Fruit fly (Drosophila melanogaster): Measurements from ENCODE around the gene RFeSP.

The RFeSP gene

dm6 chr2L:1613748-1614365 is at the start of gene RFeSP (continued):
- TF ChIP-seq Sry-δ (GFP tag; optimal IDR thresholded peaks at IDR 0.05) (peak; percentile 44), fd102C (GFP tag; optimal IDR thresholded peaks at IDR 0.05) (no peak), Asciz (GFP tag; optimal IDR thresholded peaks at IDR 0.05) (no peak), CG14050 (GFP tag; IDR thresholded peaks at IDR 0.05) (no peak), CG8944 (GFP tag; optimal IDR thresholded peaks at IDR 0.05) (no peak), CkIIα-i1 (GFP tag; IDR thresholded peaks at IDR 0.05) (no peak), Ada2b (GFP tag; IDR thresholded peaks at IDR 0.05) (no peak), CG7271 (tag; optimal IDR thresholded peaks at IDR 0.05) (no peak), sqz (GFP tag; optimal IDR thresholded peaks at IDR 0.05) (no peak), btn (GFP tag; optimal IDR thresholded peaks at IDR 0.05) (no peak), Taf1 (GFP tag; IDR thresholded peaks at IDR 0.05) (no peak), PHDP (tag; optimal IDR thresholded peaks at IDR 0.05) (no peak), CG15011 (GFP tag; optimal IDR thresholded peaks at IDR 0.05) (no peak), fru (optimal IDR thresholded peaks at IDR 0.05) (no peak), CG4424 (GFP tag; optimal IDR thresholded peaks at IDR 0.05) (no peak), lbe (GFP tag; optimal IDR thresholded peaks at IDR 0.05) (no peak), CG6254 (GFP tag; optimal IDR thresholded peaks at IDR 0.05) (no peak), CG33213 (GFP tag; optimal IDR thresholded peaks at IDR 0.05) (peak; percentile 89), stwl (tag; optimal IDR thresholded peaks at IDR 0.05) (peak; percentile 93), gro (GFP tag; optimal IDR thresholded peaks at IDR 0.05) (peak; percentile 60), CG4707 (GFP tag; optimal IDR thresholded peaks at IDR 0.05) (no peak), CG31365 (tag; optimal IDR thresholded peaks at IDR 0.05) (no peak), stc (GFP tag; IDR thresholded peaks at IDR 0.05) (no peak), Awh (GFP tag; IDR thresholded peaks at IDR 0.05) (no peak), CG12236 (GFP tag; optimal IDR thresholded peaks at IDR 0.05) (peak; percentile 8), luna (GFP tag; optimal IDR thresholded peaks at IDR 0.05) (no peak), CG17186 (GFP tag; optimal IDR thresholded peaks at IDR 0.05) (no peak), CG34224 (GFP tag; IDR thresholded peaks at IDR 0.05; ENCODE audit: partially characterized antibody) (no peak), CG10565 (GFP tag; optimal IDR thresholded peaks at IDR 0.05) (no peak), Hand (GFP tag; optimal IDR thresholded peaks at IDR 0.05) (no peak), bigmax (GFP tag; optimal IDR thresholded peaks at IDR 0.05) (peak; percentile 67), CG42726 (GFP tag; IDR thresholded peaks at IDR 0.05; ENCODE audit: partially characterized antibody) (peak; percentile 21; the same call in 1 of the 2 replicates), nom (GFP tag; optimal IDR thresholded peaks at IDR 0.05) (no peak), CG17612 (GFP tag; IDR thresholded peaks at IDR 0.05) (no peak), bsh (GFP tag; optimal IDR thresholded peaks at IDR 0.05) (no peak), CG11695 (GFP tag; IDR thresholded peaks at IDR 0.05) (no peak), CG1024 (GFP tag; IDR thresholded peaks at IDR 0.05) (no peak), CG7372 (GFP tag; IDR thresholded peaks at IDR 0.05) (no peak), emc (GFP tag; optimal IDR thresholded peaks at IDR 0.05) (no peak), phol (tag; optimal IDR thresholded peaks at IDR 0.05) (peak; percentile 34), Ets65A (GFP tag) (peak; percentile 96), CG2875 (GFP tag; optimal IDR thresholded peaks at IDR 0.05) (no peak), Side (GFP tag; optimal IDR thresholded peaks at IDR 0.05) (no peak), chn (GFP tag; optimal IDR thresholded peaks at IDR 0.05) (no peak), pb (GFP tag; optimal IDR thresholded peaks at IDR 0.05) (no peak), CG18476 (GFP tag; optimal IDR thresholded peaks at IDR 0.05) (no peak), CG3163 (GFP tag; optimal IDR thresholded peaks at IDR 0.05) (no peak), ttk (GFP tag; IDR thresholded peaks at IDR 0.05) (no peak), Chrac-16 (GFP tag; optimal IDR thresholded peaks at IDR 0.05) (no peak), chif (GFP tag; optimal IDR thresholded peaks at IDR 0.05) (peak in 1 of 2 experiments; percentile 32), kay (GFP tag; optimal IDR thresholded peaks at IDR 0.05) (no peak)

Data from whole organism, embryonic.